Fruit fly (Drosophila melanogaster) whole organism, embryonic: Measurements from ENCODE around the gene ssp3.

Experiments used
- B-H2 ChIP-seq: fragments of 200-800 bp; sonication (Bioruptor generic); optimal IDR thresholded peaks from 2 replicates; lab custom pipeline; 2018; ENCODE audit warnings: missing biosample characterization, mild to moderate bottlenecking, missing genetic modification characterization
- Bteb2 ChIP-seq: fragments of 200-800 bp; sonication (Bioruptor generic); optimal IDR thresholded peaks from 2 replicates; lab custom pipeline; 2016; ENCODE audit warnings: missing biosample characterization, missing genetic modification characterization
- CG12155 ChIP-seq: fragments of 200-800 bp; sonication (Bioruptor generic); optimal IDR thresholded peaks from 3 replicates; lab custom pipeline; 2016; ENCODE audit warnings: missing biosample characterization, missing genetic modification characterization
- CG12236 ChIP-seq: fragments of 200-800 bp; sonication (Bioruptor generic); optimal IDR thresholded peaks from 2 replicates; lab custom pipeline; 2016; ENCODE audit warnings: missing biosample characterization, missing genetic modification characterization
- CG1603 ChIP-seq: fragments of 200-800 bp; sonication (Bioruptor generic); optimal IDR thresholded peaks from 2 replicates; lab custom pipeline; 2019; ENCODE audit warnings: missing biosample characterization, mild to moderate bottlenecking, missing genetic modification characterization, moderate library complexity
- CG16815 ChIP-seq: fragments of 200-800 bp; sonication (Bioruptor generic); optimal IDR thresholded peaks from 3 replicates; lab custom pipeline; 2017; ENCODE audit warnings: missing biosample characterization, mild to moderate bottlenecking, missing genetic modification characterization
- CG17612 ChIP-seq: fragments of 200-800 bp; sonication (Bioruptor generic); IDR thresholded peaks from 2 replicates; pipeline ENCODE4 v1.3.6; 2022; ENCODE audit warnings: missing biosample characterization, missing genetic modification characterization
- CG30020 ChIP-seq: fragments of 200-800 bp; optimal IDR thresholded peaks from 2 replicates; lab custom pipeline; 2019; ENCODE audit warnings: missing biosample characterization, mild to moderate bottlenecking, missing genetic modification characterization, moderate library complexity
- CG7786 ChIP-seq: fragments of 200-800 bp; sonication (Bioruptor generic); optimal IDR thresholded peaks from 2 replicates; lab custom pipeline; 2016; ENCODE audit warnings: missing biosample characterization, missing genetic modification characterization
- CG7963 ChIP-seq: fragments of 200-800 bp; sonication (Bioruptor generic); IDR thresholded peaks from 3 replicates; pipeline ENCODE4 v1.3.6; 2022; ENCODE audit warnings: missing biosample characterization, missing genetic modification characterization; ENCODE audit not compliant: partially characterized antibody
- CG9876 ChIP-seq: fragments of 200-800 bp; sonication (Bioruptor generic); optimal IDR thresholded peaks from 2 replicates; lab custom pipeline; 2016; ENCODE audit warnings: missing biosample characterization, missing genetic modification characterization
- Dbx ChIP-seq: fragments of 200-800 bp; sonication (Bioruptor generic); IDR thresholded peaks from 3 replicates; pipeline ENCODE4 v1.3.6; 2022; ENCODE audit warnings: missing biosample characterization, missing genetic modification characterization
- Dip2 ChIP-seq: fragments of 200-800 bp; sonication (Bioruptor generic); IDR thresholded peaks from 2 replicates; pipeline ENCODE4 v1.3.6; 2022; ENCODE audit warnings: missing biosample characterization, missing genetic modification characterization
- ERR ChIP-seq: fragments of 200-800 bp; sonication (Bioruptor generic); optimal IDR thresholded peaks from 2 replicates; lab custom pipeline; 2016; ENCODE audit warnings: missing biosample characterization, missing genetic modification characterization
- Hsf ChIP-seq: fragments of 200-800 bp; sonication (Bioruptor generic); optimal IDR thresholded peaks from 3 replicates; lab custom pipeline; 2016; ENCODE audit warnings: missing biosample characterization, missing genetic modification characterization
- Kr ChIP-seq: fragments of 200-800 bp; sonication (Bioruptor generic); optimal IDR thresholded peaks from 2 replicates; lab custom pipeline; 2017; ENCODE audit warnings: missing biosample characterization, mild to moderate bottlenecking, missing genetic modification characterization
- Lpt ChIP-seq: fragments of >200 bp; optimal IDR thresholded peaks from 2 replicates; lab custom pipeline; 2018; ENCODE audit warnings: missing biosample characterization, missing genetic modification characterization
- MTF-1 ChIP-seq: fragments of 200-800 bp; sonication (Bioruptor generic); optimal IDR thresholded peaks from 2 replicates; lab custom pipeline; 2018; ENCODE audit warnings: missing biosample characterization, mild to moderate bottlenecking, missing genetic modification characterization, borderline replicate concordance
- Mad ChIP-seq: fragments of 200-800 bp; sonication (Bioruptor generic); optimal IDR thresholded peaks from 2 replicates; lab custom pipeline; 2016; ENCODE audit warnings: missing biosample characterization, missing genetic modification characterization
- Max ChIP-seq: fragments of 200-800 bp; sonication (Bioruptor generic); optimal IDR thresholded peaks from 2 replicates; lab custom pipeline; 2016; ENCODE audit warnings: missing biosample characterization, mild to moderate bottlenecking, missing genetic modification characterization
- Med ChIP-seq: fragments of 200-800 bp; sonication (Bioruptor generic); peaks from one replicate; lab custom pipeline; 2016; ENCODE audit warnings: missing biosample characterization, missing genetic modification characterization, mild to moderate bottlenecking, inconsistent platforms, moderate library complexity
- NC2α ChIP-seq: fragments of 200-800 bp; sonication (Bioruptor generic); optimal IDR thresholded peaks from 2 replicates; lab custom pipeline; 2016; ENCODE audit warnings: missing biosample characterization, missing genetic modification characterization
- NK7.1 ChIP-seq: fragments of 200-800 bp; sonication (Bioruptor generic); optimal IDR thresholded peaks from 3 replicates; lab custom pipeline; 2016; ENCODE audit warnings: missing biosample characterization, missing genetic modification characterization
- ab ChIP-seq: fragments of 200-800 bp; sonication (Bioruptor generic); optimal IDR thresholded peaks from 2 replicates; lab custom pipeline; 2016; ENCODE audit warnings: missing biosample characterization, missing genetic modification characterization
- ara ChIP-seq: fragments of 200-800 bp; sonication (Bioruptor generic); IDR thresholded peaks from 2 replicates; pipeline ENCODE4 v1.3.6; 2022; ENCODE audit warnings: missing biosample characterization, missing genetic modification characterization
- bsh ChIP-seq, 2 experiments: fragments of 200-800 bp; sonication (Bioruptor generic); optimal IDR thresholded peaks; 2 replicates each; lab custom pipeline; 2017 to 2018; ENCODE audit warnings: mild to moderate bottlenecking in 2 of 2, missing biosample characterization in 2 of 2, missing genetic modification characterization in 2 of 2, moderate library complexity in 1 of 2
- btn ChIP-seq: fragments of 200-800 bp; sonication (Bioruptor generic); optimal IDR thresholded peaks from 2 replicates; lab custom pipeline; 2016; ENCODE audit warnings: missing biosample characterization, missing genetic modification characterization
- caup ChIP-seq: fragments of 200-800 bp; sonication (Bioruptor generic); optimal IDR thresholded peaks from 3 replicates; lab custom pipeline; 2017; ENCODE audit warnings: missing biosample characterization, mild to moderate bottlenecking, missing genetic modification characterization, moderate library complexity; ENCODE audit not compliant: severe bottlenecking
- ci ChIP-seq: fragments of 200-800 bp; sonication (Bioruptor generic); IDR thresholded peaks from 3 replicates; pipeline ENCODE4 v1.3.6; 2022; ENCODE audit warnings: missing biosample characterization, missing genetic modification characterization
- dm ChIP-seq: fragments of 200-800 bp; sonication (Bioruptor generic); optimal IDR thresholded peaks from 3 replicates; lab custom pipeline; 2016; ENCODE audit warnings: missing biosample characterization, missing genetic modification characterization
- dpn ChIP-seq, 2 experiments: fragments of 200-800 bp; sonication (Bioruptor generic); optimal IDR thresholded peaks; 3 replicates each; lab custom pipeline; 2016; ENCODE audit warnings: missing biosample characterization in 2 of 2, missing genetic modification characterization in 2 of 2
- ewg ChIP-seq: fragments of 200-800 bp; sonication (Bioruptor generic); optimal IDR thresholded peaks from 3 replicates; lab custom pipeline; 2017; ENCODE audit warnings: mild to moderate bottlenecking, missing biosample characterization, missing genetic modification reagents, missing genetic modification characterization
- grau ChIP-seq: fragments of 200-800 bp; optimal IDR thresholded peaks from 3 replicates; lab custom pipeline; 2019; ENCODE audit warnings: missing biosample characterization, mild to moderate bottlenecking, missing genetic modification characterization, moderate library complexity
- gt ChIP-seq: fragments of 200-800 bp; sonication (Bioruptor generic); IDR thresholded peaks from 2 replicates; pipeline ENCODE4 v1.3.6; 2022; ENCODE audit warnings: missing biosample characterization, missing genetic modification characterization
- ind ChIP-seq: fragments of 200-800 bp; sonication (Bioruptor generic); optimal IDR thresholded peaks from 3 replicates; lab custom pipeline; 2016; ENCODE audit warnings: missing biosample characterization, missing genetic modification characterization
- inv ChIP-seq: fragments of 200-800 bp; sonication (Bioruptor generic); IDR thresholded peaks from 2 replicates; pipeline ENCODE4 v1.3.6; 2022; ENCODE audit warnings: missing biosample characterization, missing genetic modification characterization; ENCODE audit not compliant: partially characterized antibody
- kah ChIP-seq: fragments of 200-800 bp; sonication (Bioruptor generic); optimal IDR thresholded peaks from 2 replicates; lab custom pipeline; 2018; ENCODE audit warnings: missing biosample characterization, mild to moderate bottlenecking, missing genetic modification characterization
- nau ChIP-seq: fragments of 200-800 bp; sonication (Bioruptor generic); optimal IDR thresholded peaks from 3 replicates; lab custom pipeline; 2017; ENCODE audit warnings: missing biosample characterization, mild to moderate bottlenecking, missing genetic modification characterization, missing genetic modification reagents
- nom ChIP-seq: fragments of 200-800 bp; sonication (Bioruptor generic); optimal IDR thresholded peaks from 2 replicates; lab custom pipeline; 2017; ENCODE audit warnings: missing biosample characterization, missing genetic modification characterization, mild to moderate bottlenecking, moderate library complexity, missing genetic modification reagents
- pfk ChIP-seq: fragments of 200-800 bp; sonication (Bioruptor generic); optimal IDR thresholded peaks from 2 replicates; lab custom pipeline; 2018; ENCODE audit warnings: missing biosample characterization, mild to moderate bottlenecking, missing genetic modification characterization, moderate library complexity
- pho ChIP-seq: fragments of 200-800 bp; sonication (Bioruptor generic); optimal IDR thresholded peaks from 2 replicates; lab custom pipeline; 2016; ENCODE audit warnings: missing biosample characterization, missing genetic modification characterization
- phol ChIP-seq: fragments of 200-800 bp; sonication (Bioruptor generic); optimal IDR thresholded peaks from 3 replicates; lab custom pipeline; 2018; ENCODE audit warnings: missing biosample characterization, mild to moderate bottlenecking, missing genetic modification characterization, moderate library complexity
- sima ChIP-seq: fragments of 200-800 bp; sonication (Bioruptor generic); optimal IDR thresholded peaks from 2 replicates; lab custom pipeline; 2016; ENCODE audit warnings: missing biosample characterization, missing genetic modification characterization
- sisA ChIP-seq: fragments of 200-800 bp; sonication (Bioruptor generic); IDR thresholded peaks from 2 replicates; pipeline ENCODE4 v1.3.6; 2022; ENCODE audit warnings: missing biosample characterization, missing genetic modification characterization
- sob ChIP-seq: fragments of 200-800 bp; sonication (Bioruptor generic); IDR thresholded peaks from 2 replicates; pipeline ENCODE4 v1.3.6; 2022; ENCODE audit warnings: missing biosample characterization, missing genetic modification characterization
- tio ChIP-seq: fragments of 200-800 bp; sonication (Bioruptor generic); optimal IDR thresholded peaks from 2 replicates; lab custom pipeline; 2017; ENCODE audit warnings: missing biosample characterization, missing genetic modification characterization, inconsistent platforms
- trh ChIP-seq: fragments of 200-800 bp; sonication (Bioruptor generic); optimal IDR thresholded peaks from 2 replicates; lab custom pipeline; 2016; ENCODE audit warnings: missing biosample characterization, missing genetic modification characterization
- wdn ChIP-seq: fragments of 200-800 bp; sonication (Bioruptor generic); IDR thresholded peaks from 2 replicates; pipeline ENCODE4 v1.3.6; 2022; ENCODE audit warnings: missing biosample characterization, missing genetic modification characterization

ssp3 gene

dm6 chr2L:18944175-18945012 lies 634 bp upstream of the ssp3 start (continued):
- TF ChIP-seq sob (no peak), CG30020 (tag; lab: Kevin White, UChicago) (no peak), ab (GFP tag; lab: Kevin White, UChicago) (peak; percentile 23), pfk (GFP tag; lab: Kevin White, UChicago) (peak; percentile 93), tio (GFP tag; lab: Kevin White, UChicago) (no peak), Lpt (GFP tag; lab: Kevin White, UChicago) (no peak), gt (no peak), trh (no peak), CG9876 (GFP tag; lab: Kevin White, UChicago) (no peak), inv (GFP tag; lab: Robert Waterston, UW) (no peak), kah (GFP tag; lab: Kevin White, UChicago) (no peak), CG17612 (GFP tag; lab: Robert Waterston, UW) (no peak), Bteb2 (GFP tag; lab: Kevin White, UChicago) (no peak)

- TF ChIP-seq ci (GFP tag; lab: Robert Waterston, UW) (no peak), dpn (GFP tag; optimal IDR thresholded peaks at IDR 0.05; lab: Kevin White, UChicago) (no peak), Hsf (no peak), Med (GFP tag; lab: Kevin White, UChicago) (peak; percentile 38), nau (peak; percentile 11), bsh (GFP tag; optimal IDR thresholded peaks at IDR 0.05; lab: Kevin White, UChicago) (peak in 1 of 2 experiments; percentile 38), sima (GFP tag; lab: Kevin White, UChicago) (no peak), btn (GFP tag; lab: Kevin White, UChicago) (no peak), CG7786 (GFP tag; lab: Kevin White, UChicago) (no peak), nom (GFP tag; lab: Kevin White, UChicago) (peak; percentile 82), CG7963 (GFP tag; lab: Robert Waterston, UW) (no peak), Dbx (GFP tag; lab: Robert Waterston, UW) (no peak), ewg (GFP tag; lab: Kevin White, UChicago) (no peak), Mad (GFP tag; lab: Kevin White, UChicago) (no peak), Kr (GFP tag; lab: Kevin White, UChicago) (no peak), grau (tag; lab: Kevin White, UChicago) (no peak), ara (GFP tag; lab: Robert Waterston, UW) (no peak)
Observed at dm6 chr2L:18943309-18943708, 451 bp downstream of the ssp3 start.

- TF ChIP-seq sisA (no peak), Dip2 (GFP tag; lab: Robert Waterston, UW) (no peak), CG7786 (GFP tag; lab: Kevin White, UChicago) (no peak), CG16815 (GFP tag; lab: Kevin White, UChicago) (no peak), ERR (GFP tag; lab: Kevin White, UChicago) (no peak), phol (tag; lab: Kevin White, UChicago) (no peak), CG12155 (no peak), ind (no peak), bsh (GFP tag; optimal IDR thresholded peaks at IDR 0.05; lab: Kevin White, UChicago) (no peak), caup (no peak), Max (GFP tag; lab: Kevin White, UChicago) (no peak), CG1603 (no peak), CG12236 (GFP tag; lab: Kevin White, UChicago) (no peak), NK7.1 (GFP tag; lab: Kevin White, UChicago) (no peak), wdn (GFP tag; lab: Robert Waterston, UW) (no peak), pho (no peak), NC2α (no peak), MTF-1 (GFP tag; lab: Kevin White, UChicago) (no peak), dm (GFP tag; lab: Kevin White, UChicago) (no peak), grau (tag; lab: Kevin White, UChicago) (no peak), B-H2 (peak; percentile 1)
Observed at dm6 chr2L:18936056-18936455, 7.7 kb downstream of the ssp3 start.
